Fruit fly (Drosophila melanogaster) whole organism, embryonic: ENCODE data around the gene CG11309.
A peak's percentile ranks its signal among the peaks of the same experiment; 100 is the strongest.

Experiments
- Bteb2 ChIP-seq: fragments of 200-800 bp; sonication (Bioruptor generic); optimal IDR thresholded peaks from 2 replicates; lab custom pipeline; 2016; ENCODE audit warnings: missing biosample characterization, missing genetic modification characterization
- CG10209 ChIP-seq: fragments of 200-800 bp; sonication (Bioruptor generic); optimal IDR thresholded peaks from 3 replicates; lab custom pipeline; 2017; ENCODE audit warnings: missing biosample characterization, mild to moderate bottlenecking, missing genetic modification characterization, missing genetic modification reagents
- CG11504 ChIP-seq: fragments of 200-800 bp; sonication (Bioruptor generic); optimal IDR thresholded peaks from 3 replicates; lab custom pipeline; 2019; ENCODE audit warnings: missing biosample characterization, mild to moderate bottlenecking, missing genetic modification characterization, moderate library complexity
- CG13424 ChIP-seq: fragments of 200-800 bp; sonication (Bioruptor generic); optimal IDR thresholded peaks from 2 replicates; lab custom pipeline; 2019; ENCODE audit warnings: missing biosample characterization, mild to moderate bottlenecking, missing genetic modification characterization, moderate library complexity
- CG13894 ChIP-seq: fragments of 200-800 bp; sonication (Bioruptor generic); optimal IDR thresholded peaks from 3 replicates; lab custom pipeline; 2018; ENCODE audit warnings: missing biosample characterization, mild to moderate bottlenecking, missing genetic modification characterization, moderate library complexity
- CG16813 ChIP-seq: fragments of 200-800 bp; sonication (Bioruptor generic); IDR thresholded peaks from 3 replicates; pipeline ENCODE4 v1.3.6; 2022; ENCODE audit warnings: missing biosample characterization, missing genetic modification characterization; ENCODE audit not compliant: partially characterized antibody
- CG17385 ChIP-seq: fragments of 200-800 bp; sonication (Bioruptor generic); optimal IDR thresholded peaks from 3 replicates; lab custom pipeline; 2018; ENCODE audit warnings: missing biosample characterization, mild to moderate bottlenecking, missing genetic modification characterization
- CG31365 ChIP-seq: fragments of 200-800 bp; sonication (Bioruptor generic); optimal IDR thresholded peaks from 2 replicates; lab custom pipeline; 2018; ENCODE audit warnings: missing biosample characterization, mild to moderate bottlenecking, missing genetic modification characterization
- CG31441 ChIP-seq: fragments of 200-800 bp; sonication (Bioruptor generic); IDR thresholded peaks from 2 replicates; pipeline ENCODE4 v1.3.6; 2022; ENCODE audit warnings: missing biosample characterization, missing genetic modification characterization
- CG32772 ChIP-seq: fragments of 200-800 bp; sonication (Bioruptor generic); IDR thresholded peaks from 2 replicates; pipeline ENCODE4 v1.3.6; 2022; ENCODE audit warnings: missing biosample characterization, missing genetic modification characterization
- CG4404 ChIP-seq: fragments of 200-800 bp; sonication (Bioruptor generic); IDR thresholded peaks from 2 replicates; pipeline ENCODE4 v1.3.6; 2022; ENCODE audit warnings: missing biosample characterization, missing genetic modification characterization
- CG5180 ChIP-seq: fragments of 200-800 bp; sonication (Bioruptor generic); optimal IDR thresholded peaks from 3 replicates; lab custom pipeline; 2017; ENCODE audit warnings: missing biosample characterization, missing genetic modification characterization, mild to moderate bottlenecking, moderate library complexity, missing genetic modification reagents
- CG7372 ChIP-seq: fragments of 200-800 bp; sonication (Bioruptor generic); IDR thresholded peaks from 2 replicates; pipeline ENCODE4 v1.3.6; 2022; ENCODE audit warnings: missing biosample characterization, missing genetic modification characterization
- CG8089 ChIP-seq: fragments of 200-800 bp; sonication (Bioruptor generic); optimal IDR thresholded peaks from 3 replicates; lab custom pipeline; 2016; ENCODE audit warnings: missing biosample characterization, missing genetic modification characterization
- CG8478 ChIP-seq: fragments of >200 bp; optimal IDR thresholded peaks from 2 replicates; lab custom pipeline; 2018
- D19B ChIP-seq: fragments of 200-800 bp; sonication (Bioruptor generic); optimal IDR thresholded peaks from 2 replicates; lab custom pipeline; 2017; ENCODE audit warnings: missing biosample characterization, mild to moderate bottlenecking, missing genetic modification characterization
- Deaf1 ChIP-seq: fragments of 200-800 bp; optimal IDR thresholded peaks from 3 replicates; lab custom pipeline; 2019; ENCODE audit warnings: missing biosample characterization, mild to moderate bottlenecking, missing genetic modification characterization, moderate library complexity
- Dll ChIP-seq: fragments of 200-800 bp; sonication (Bioruptor generic); IDR thresholded peaks from 4 replicates; pipeline ENCODE4 v1.3.6; 2022; ENCODE audit warnings: missing biosample characterization, missing genetic modification characterization; ENCODE audit not compliant: partially characterized antibody
- E2f2 ChIP-seq: fragments of 200-800 bp; sonication (Bioruptor generic); IDR thresholded peaks from 2 replicates; pipeline ENCODE4 v1.3.6; 2022; ENCODE audit warnings: missing biosample characterization, missing genetic modification characterization
- Gsc ChIP-seq: fragments of 200-800 bp; sonication (Bioruptor generic); IDR thresholded peaks from 2 replicates; pipeline ENCODE4 v1.3.6; 2022; ENCODE audit warnings: missing biosample characterization, missing genetic modification characterization
- Lhr ChIP-seq: fragments of 200-800 bp; sonication (Bioruptor generic); optimal IDR thresholded peaks from 3 replicates; lab custom pipeline; 2017; ENCODE audit warnings: mild to moderate bottlenecking, missing biosample characterization, missing genetic modification reagents, missing genetic modification characterization
- MBD-R2 ChIP-seq: fragments of 200-800 bp; sonication (Bioruptor generic); IDR thresholded peaks from 2 replicates; pipeline ENCODE4 v1.3.6; 2022; ENCODE audit warnings: missing biosample characterization, missing genetic modification characterization
- Mad ChIP-seq: fragments of 200-800 bp; sonication (Bioruptor generic); optimal IDR thresholded peaks from 2 replicates; lab custom pipeline; 2016; ENCODE audit warnings: missing biosample characterization, missing genetic modification characterization
- Nf-YB ChIP-seq: fragments of 200-800 bp; sonication (Bioruptor generic); optimal IDR thresholded peaks from 3 replicates; lab custom pipeline; 2019; ENCODE audit warnings: missing biosample characterization, mild to moderate bottlenecking, missing genetic modification characterization, moderate library complexity
- Nf-YC ChIP-seq: fragments of 200-800 bp; optimal IDR thresholded peaks from 3 replicates; lab custom pipeline; 2019; ENCODE audit warnings: missing biosample characterization, mild to moderate bottlenecking, missing genetic modification characterization, moderate library complexity
- Oaz ChIP-seq: fragments of 200-800 bp; sonication (Bioruptor generic); IDR thresholded peaks from 2 replicates; pipeline ENCODE4 v1.3.6; 2022; ENCODE audit warnings: missing biosample characterization, missing genetic modification characterization
- Opbp ChIP-seq: fragments of 200-800 bp; sonication (Bioruptor generic); IDR thresholded peaks from 3 replicates; pipeline ENCODE4 v1.3.6; 2022; ENCODE audit warnings: missing biosample characterization, missing genetic modification characterization; ENCODE audit not compliant: partially characterized antibody
- PHDP ChIP-seq: fragments of 200-800 bp; sonication (Bioruptor generic); optimal IDR thresholded peaks from 3 replicates; lab custom pipeline; 2018; ENCODE audit warnings: missing biosample characterization, mild to moderate bottlenecking, missing genetic modification characterization, moderate library complexity
- Ptx1 ChIP-seq: fragments of 200-800 bp; sonication (Bioruptor generic); IDR thresholded peaks from 2 replicates; pipeline ENCODE4 v1.3.6; 2022; ENCODE audit warnings: missing biosample characterization, missing genetic modification characterization
- Side ChIP-seq: fragments of 200-800 bp; sonication (Bioruptor generic); optimal IDR thresholded peaks from 2 replicates; lab custom pipeline; 2016; ENCODE audit warnings: missing biosample characterization, missing genetic modification characterization
- Sin3A ChIP-seq: fragments of >200 bp; optimal IDR thresholded peaks from 2 replicates; lab custom pipeline; 2018
- Spps ChIP-seq: fragments of 200-800 bp; sonication (Bioruptor generic); optimal IDR thresholded peaks from 2 replicates; lab custom pipeline; 2018; ENCODE audit warnings: missing biosample characterization, mild to moderate bottlenecking, missing genetic modification characterization
- Xbp1 ChIP-seq: fragments of 200-800 bp; sonication (Bioruptor generic); optimal IDR thresholded peaks from 3 replicates; lab custom pipeline; 2016; ENCODE audit warnings: missing biosample characterization, mild to moderate bottlenecking, missing genetic modification characterization
- ato ChIP-seq: fragments of 200-800 bp; sonication (Bioruptor generic); IDR thresholded peaks from 2 replicates; pipeline ENCODE4 v1.3.6; 2022; ENCODE audit warnings: missing biosample characterization, missing genetic modification characterization; ENCODE audit not compliant: partially characterized antibody
- chif ChIP-seq, 2 experiments: fragments of 200-800 bp; sonication (Bioruptor generic); optimal IDR thresholded peaks; 3 replicates each; lab custom pipeline; 2016; ENCODE audit warnings: missing biosample characterization in 2 of 2, missing genetic modification characterization in 2 of 2
- dimm ChIP-seq: fragments of 200-800 bp; sonication (Bioruptor generic); IDR thresholded peaks from 2 replicates; pipeline ENCODE4 v1.3.6; 2022; ENCODE audit warnings: missing biosample characterization, missing genetic modification characterization
- emc ChIP-seq: fragments of 200-800 bp; sonication (Bioruptor generic); optimal IDR thresholded peaks from 2 replicates; lab custom pipeline; 2016; ENCODE audit warnings: missing biosample characterization, missing genetic modification characterization
- exex ChIP-seq: fragments of 200-800 bp; sonication (Bioruptor generic); optimal IDR thresholded peaks from 4 replicates; lab custom pipeline; 2018; ENCODE audit warnings: missing biosample characterization, mild to moderate bottlenecking, missing genetic modification characterization, moderate library complexity
- gcm2 ChIP-seq: fragments of 200-800 bp; sonication (Bioruptor generic); optimal IDR thresholded peaks from 2 replicates; lab custom pipeline; 2016; ENCODE audit warnings: missing biosample characterization, missing genetic modification characterization
- gsb-n ChIP-seq: fragments of 200-800 bp; sonication (Bioruptor generic); optimal IDR thresholded peaks from 3 replicates; lab custom pipeline; 2018; ENCODE audit warnings: missing biosample characterization, mild to moderate bottlenecking, missing genetic modification characterization
- klu ChIP-seq: fragments of 200-800 bp; sonication (Bioruptor generic); IDR thresholded peaks from 2 replicates; pipeline ENCODE4 v1.3.6; 2022; ENCODE audit warnings: missing biosample characterization, missing genetic modification characterization
- nerfin-1 ChIP-seq: fragments of 200-800 bp; sonication (Bioruptor generic); optimal IDR thresholded peaks from 3 replicates; lab custom pipeline; 2019; ENCODE audit warnings: missing biosample characterization, mild to moderate bottlenecking, missing genetic modification characterization, moderate library complexity
- nerfin-2 ChIP-seq: fragments of 200-800 bp; sonication (Bioruptor generic); IDR thresholded peaks from 2 replicates; pipeline ENCODE4 v1.3.6; 2022; ENCODE audit warnings: missing biosample characterization, missing genetic modification characterization; ENCODE audit not compliant: partially characterized antibody
- nom ChIP-seq: fragments of 200-800 bp; sonication (Bioruptor generic); optimal IDR thresholded peaks from 2 replicates; lab custom pipeline; 2017; ENCODE audit warnings: missing biosample characterization, missing genetic modification characterization, mild to moderate bottlenecking, moderate library complexity, missing genetic modification reagents
- phol ChIP-seq: fragments of 200-800 bp; sonication (Bioruptor generic); optimal IDR thresholded peaks from 3 replicates; lab custom pipeline; 2018; ENCODE audit warnings: missing biosample characterization, mild to moderate bottlenecking, missing genetic modification characterization, moderate library complexity
- pzg ChIP-seq: fragments of 200-800 bp; sonication (Bioruptor generic); optimal IDR thresholded peaks from 3 replicates; lab custom pipeline; 2018; ENCODE audit warnings: missing biosample characterization, mild to moderate bottlenecking, missing genetic modification characterization, moderate library complexity
- ranshi ChIP-seq: fragments of 200-800 bp; sonication (Bioruptor generic); IDR thresholded peaks from 2 replicates; pipeline ENCODE4 v1.3.6; 2022; ENCODE audit warnings: missing biosample characterization, missing genetic modification characterization
- scrt ChIP-seq: fragments of 200-800 bp; sonication (Bioruptor generic); optimal IDR thresholded peaks from 2 replicates; lab custom pipeline; 2018; ENCODE audit warnings: missing biosample characterization, mild to moderate bottlenecking, missing genetic modification characterization, moderate library complexity
- sens ChIP-seq: fragments of 200-800 bp; sonication (Bioruptor generic); peaks from one replicate; lab custom pipeline; 2016; ENCODE audit warnings: missing biosample characterization, missing genetic modification characterization
- unpg ChIP-seq: fragments of 200-800 bp; sonication (Bioruptor generic); optimal IDR thresholded peaks from 3 replicates; lab custom pipeline; 2018; ENCODE audit warnings: missing biosample characterization, mild to moderate bottlenecking, missing genetic modification characterization, moderate library complexity
- zen2 ChIP-seq: fragments of 200-800 bp; sonication (Bioruptor generic); IDR thresholded peaks from 3 replicates; pipeline ENCODE4 v1.3.6; 2022; ENCODE audit warnings: missing biosample characterization, missing genetic modification characterization; ENCODE audit not compliant: partially characterized antibody

Gene CG11309

DNA sequence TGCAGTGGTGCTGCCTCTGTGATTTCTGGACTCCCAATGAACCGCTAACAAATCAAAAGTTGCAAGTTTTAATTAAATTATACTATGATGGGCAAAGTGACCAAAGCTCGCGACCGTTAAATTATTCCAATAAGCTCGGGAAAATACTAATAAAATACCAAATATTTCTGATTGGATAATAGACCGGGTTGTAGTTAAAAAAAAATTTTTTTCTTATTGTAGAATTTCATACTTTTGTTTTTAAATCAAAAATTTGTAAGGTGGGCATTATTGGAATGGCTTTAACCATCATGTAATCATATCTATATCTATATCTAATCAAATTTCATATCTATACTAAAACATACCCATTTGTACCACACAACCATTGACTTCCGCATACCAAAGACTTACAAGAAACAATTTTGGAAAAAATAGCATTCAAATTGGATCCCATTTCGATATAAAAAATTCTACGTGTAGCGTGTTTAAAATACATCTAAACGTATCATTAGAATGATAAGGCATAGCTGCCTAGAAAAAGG lies 36.5 kb downstream of the CG11309 start, which contains the start of gene CG9391 (continued):
- TF ChIP-seq CG4404 (GFP tag; lab: Robert Waterston, UW) (no peak), Bteb2 (GFP tag; lab: Kevin White, UChicago) (no peak), chif (GFP tag; optimal IDR thresholded peaks at IDR 0.05; lab: Kevin White, UChicago) (no peak), Sin3A (lab: Kevin White, UChicago) (no peak), E2f2 (peak; percentile 31; the same call in 1 of the 2 replicates), zen2 (GFP tag; lab: Robert Waterston, UW) (no peak), nerfin-2 (GFP tag; lab: Robert Waterston, UW) (no peak), PHDP (no peak), CG8478 (lab: Kevin White, UChicago) (no peak), CG7372 (no peak), CG13424 (tag; lab: Kevin White, UChicago) (no peak), Gsc (GFP tag; lab: Robert Waterston, UW) (no peak), ato (no peak), Nf-YB (GFP tag; lab: Kevin White, UChicago) (peak; percentile 23), sens (GFP tag; lab: Kevin White, UChicago) (peak; percentile 41), ranshi (GFP tag; lab: Robert Waterston, UW) (no peak), gsb-n (tag; lab: Kevin White, UChicago) (no peak), pzg (GFP tag; lab: Kevin White, UChicago) (peak; percentile 33), CG8089 (GFP tag; lab: Kevin White, UChicago) (no peak), Side (GFP tag; lab: Kevin White, UChicago) (no peak), scrt (GFP tag; lab: Kevin White, UChicago) (no peak), phol (tag; lab: Kevin White, UChicago) (no peak), Ptx1 (GFP tag; lab: Robert Waterston, UW) (no peak), exex (tag; lab: Kevin White, UChicago) (no peak), D19B (GFP tag; lab: Kevin White, UChicago) (no peak), CG16813 (no peak), CG31365 (tag; lab: Kevin White, UChicago) (no peak), klu (GFP tag; lab: Robert Waterston, UW) (no peak), emc (GFP tag; lab: Kevin White, UChicago) (no peak), Mad (GFP tag; lab: Kevin White, UChicago) (no peak), CG17385 (GFP tag; lab: Kevin White, UChicago) (no peak), MBD-R2 (GFP tag; lab: Robert Waterston, UW) (peak; percentile 66), nom (GFP tag; lab: Kevin White, UChicago) (no peak), CG32772 (GFP tag; lab: Robert Waterston, UW) (no peak), CG10209 (GFP tag; lab: Kevin White, UChicago) (no peak), Nf-YC (peak; percentile 70), Xbp1 (no peak), Spps (tag; lab: Kevin White, UChicago) (no peak), gcm2 (GFP tag; lab: Kevin White, UChicago) (no peak), unpg (no peak), CG31441 (GFP tag; lab: Robert Waterston, UW) (no peak), Opbp (GFP tag; lab: Robert Waterston, UW) (no peak), Deaf1 (tag; lab: Kevin White, UChicago) (no peak), Lhr (GFP tag; lab: Kevin White, UChicago) (peak; percentile 27), CG13894 (no peak), CG11504 (tag; lab: Kevin White, UChicago) (no peak), Dll (GFP tag; lab: Robert Waterston, UW) (0 out of 4 replicates have a peak, but pooled peaks have one; percentile 14), Oaz (no peak), dimm (no peak), nerfin-1 (tag; lab: Kevin White, UChicago) (no peak), CG5180 (no peak)
